Fruit fly (Drosophila melanogaster): ENCODE results near the gene CG1394.

Gene CG1394

dm6 chrX:11148272-11148835, 22.1 kb downstream of the CG1394 start, which contains the start of gene Ran:
Gene Ran, minus strand, starts transcription at chrX:11148716.
- peak; percentile 53 for TF ChIP-seq bab1 (GFP tag; optimal IDR thresholded peaks at IDR 0.05)
- TF ChIP-seq CG7101 (tag; optimal IDR thresholded peaks at IDR 0.05): no peak

- TF ChIP-seq kay (GFP tag; ENCODE audit: borderline replicate concordance) (no peak), tj (GFP tag; optimal IDR thresholded peaks at IDR 0.05) (peak; percentile 61), cic (GFP tag; optimal IDR thresholded peaks at IDR 0.05) (peak; percentile 9), ovo (GFP tag; optimal IDR thresholded peaks at IDR 0.05) (no peak), Hr96 (GFP tag; optimal IDR thresholded peaks at IDR 0.05) (no peak), Mnt (GFP tag; optimal IDR thresholded peaks at IDR 0.05) (peak; percentile 81), CG11617 (GFP tag; optimal IDR thresholded peaks at IDR 0.05) (no peak)
These were observed 22.9 kb downstream of the CG1394 start for dm6 chrX:11147553-11148067.

- TF ChIP-seq Crg-1 (GFP tag; optimal IDR thresholded peaks at IDR 0.05) (no peak), CG5204 (GFP tag; optimal IDR thresholded peaks at IDR 0.05) (peak; percentile 24), CG11617 (GFP tag; optimal IDR thresholded peaks at IDR 0.05) (peak; percentile 19), CG7045 (GFP tag; optimal IDR thresholded peaks at IDR 0.05) (peak; percentile 57), CG12768 (GFP tag; optimal IDR thresholded peaks at IDR 0.05) (peak; percentile 53), CG7101 (tag; optimal IDR thresholded peaks at IDR 0.05) (peak; percentile 62), Clk (GFP tag; optimal IDR thresholded peaks at IDR 0.05) (no peak), CG14711 (tag; optimal IDR thresholded peaks at IDR 0.05) (peak; percentile 59), tj (GFP tag; optimal IDR thresholded peaks at IDR 0.05) (peak; percentile 70), toe (GFP tag; optimal IDR thresholded peaks at IDR 0.05) (no peak), cic (GFP tag; optimal IDR thresholded peaks at IDR 0.05) (no peak), CG33017 (tag; optimal IDR thresholded peaks at IDR 0.05) (peak; percentile 63), kay (GFP tag; ENCODE audit: borderline replicate concordance) (no peak), pad (GFP tag; optimal IDR thresholded peaks at IDR 0.05) (peak; percentile 5), bab1 (GFP tag; optimal IDR thresholded peaks at IDR 0.05) (peak; percentile 38), cnc (optimal IDR thresholded peaks at IDR 0.05) (no peak)
These were observed 23.8 kb downstream of the CG1394 start for dm6 chrX:11146598-11147176.

- TF ChIP-seq Clk (GFP tag; optimal IDR thresholded peaks at IDR 0.05) (no peak), CG11617 (GFP tag; optimal IDR thresholded peaks at IDR 0.05) (no peak), kay (GFP tag; ENCODE audit: borderline replicate concordance) (no peak), CG7045 (GFP tag; optimal IDR thresholded peaks at IDR 0.05) (no peak), cnc (optimal IDR thresholded peaks at IDR 0.05) (no peak), CG1620 (GFP tag; optimal IDR thresholded peaks at IDR 0.05) (no peak), pad (GFP tag; optimal IDR thresholded peaks at IDR 0.05) (no peak), tj (GFP tag; optimal IDR thresholded peaks at IDR 0.05) (no peak), Mnt (GFP tag; optimal IDR thresholded peaks at IDR 0.05) (no peak), cic (GFP tag; optimal IDR thresholded peaks at IDR 0.05) (no peak), Hr96 (GFP tag; optimal IDR thresholded peaks at IDR 0.05) (no peak), toe (GFP tag; optimal IDR thresholded peaks at IDR 0.05) (no peak), CG5204 (GFP tag; optimal IDR thresholded peaks at IDR 0.05) (no peak), CG12768 (GFP tag; optimal IDR thresholded peaks at IDR 0.05) (no peak), Crg-1 (GFP tag; optimal IDR thresholded peaks at IDR 0.05) (no peak), CG33017 (tag; optimal IDR thresholded peaks at IDR 0.05) (no peak), ovo (GFP tag; optimal IDR thresholded peaks at IDR 0.05) (no peak), CG14711 (tag; optimal IDR thresholded peaks at IDR 0.05) (no peak)
These were observed 25.9 kb downstream of the CG1394 start for dm6 chrX:11144575-11144974.

dm6 chrX:11143820-11144219, 26.7 kb downstream of the CG1394 start, which contains the start of gene CG15201:
Gene CG15201, plus strand, starts transcription at chrX:11144120.
- TF ChIP-seq cic (GFP tag; optimal IDR thresholded peaks at IDR 0.05): no peak
- TF ChIP-seq Clk (GFP tag; optimal IDR thresholded peaks at IDR 0.05): no peak
- no peak for TF ChIP-seq toe (GFP tag; optimal IDR thresholded peaks at IDR 0.05)
- TF ChIP-seq Hr96 (GFP tag; optimal IDR thresholded peaks at IDR 0.05): no peak
- TF ChIP-seq ovo (GFP tag; optimal IDR thresholded peaks at IDR 0.05): no peak
- no peak for TF ChIP-seq CG7101 (tag; optimal IDR thresholded peaks at IDR 0.05)
- TF ChIP-seq bab1 (GFP tag; optimal IDR thresholded peaks at IDR 0.05): no peak
- no peak for TF ChIP-seq CG1620 (GFP tag; optimal IDR thresholded peaks at IDR 0.05)
- TF ChIP-seq CG14711 (tag; optimal IDR thresholded peaks at IDR 0.05): no peak
- no peak for TF ChIP-seq cnc (optimal IDR thresholded peaks at IDR 0.05)
- TF ChIP-seq CG33017 (tag; optimal IDR thresholded peaks at IDR 0.05): no peak
- TF ChIP-seq Crg-1 (GFP tag; optimal IDR thresholded peaks at IDR 0.05): no peak
- no peak for TF ChIP-seq CG7045 (GFP tag; optimal IDR thresholded peaks at IDR 0.05)
- no peak for TF ChIP-seq CG12768 (GFP tag; optimal IDR thresholded peaks at IDR 0.05)
- TF ChIP-seq tj (GFP tag; optimal IDR thresholded peaks at IDR 0.05): no peak

- TF ChIP-seq CG7045 (GFP tag; optimal IDR thresholded peaks at IDR 0.05) (no peak), ovo (GFP tag; optimal IDR thresholded peaks at IDR 0.05) (no peak), cnc (optimal IDR thresholded peaks at IDR 0.05) (no peak), Hr96 (GFP tag; optimal IDR thresholded peaks at IDR 0.05) (peak; percentile 44), kay (GFP tag; ENCODE audit: borderline replicate concordance) (no peak), CG33017 (tag; optimal IDR thresholded peaks at IDR 0.05) (no peak), tj (GFP tag; optimal IDR thresholded peaks at IDR 0.05) (no peak), pad (GFP tag; optimal IDR thresholded peaks at IDR 0.05) (no peak), Crg-1 (GFP tag; optimal IDR thresholded peaks at IDR 0.05) (no peak), bab1 (GFP tag; optimal IDR thresholded peaks at IDR 0.05) (no peak), CG11617 (GFP tag; optimal IDR thresholded peaks at IDR 0.05) (no peak), CG5204 (GFP tag; optimal IDR thresholded peaks at IDR 0.05) (peak; percentile 19), toe (GFP tag; optimal IDR thresholded peaks at IDR 0.05) (no peak), CG7101 (tag; optimal IDR thresholded peaks at IDR 0.05) (no peak), Clk (GFP tag; optimal IDR thresholded peaks at IDR 0.05) (no peak), CG1620 (GFP tag; optimal IDR thresholded peaks at IDR 0.05) (no peak), Mnt (GFP tag; optimal IDR thresholded peaks at IDR 0.05) (peak; percentile 11), cic (GFP tag; optimal IDR thresholded peaks at IDR 0.05) (no peak), CG14711 (tag; optimal IDR thresholded peaks at IDR 0.05) (no peak), CG12768 (GFP tag; optimal IDR thresholded peaks at IDR 0.05) (no peak)
These were observed 28.5 kb downstream of the CG1394 start, which contains the start of the genes CG15199 and CG15202 for dm6 chrX:11141785-11142591. Gene CG15199, minus strand, starts transcription at chrX:11141835. Gene CG15202, plus strand, starts transcription at chrX:11142541.
